Fruit fly (Drosophila melanogaster) Kc167 (cell line): Measurements from ENCODE around the gene CG32447.

ENCODE experiments used
- Myc ChIP-seq: fragments of >200 bp; optimal IDR thresholded peaks from 2 replicates; lab custom pipeline; 2017; ENCODE audit warnings: missing external identifiers
- Sin3A ChIP-seq: fragments of >200 bp; optimal IDR thresholded peaks from 2 replicates; lab custom pipeline; 2018; ENCODE audit warnings: missing external identifiers
- h ChIP-seq: fragments of >200 bp; optimal IDR thresholded peaks from 3 replicates; lab custom pipeline; 2018; ENCODE audit warnings: missing external identifiers
- insv ChIP-seq: fragments of >200 bp; optimal IDR thresholded peaks from 3 replicates; lab custom pipeline; 2018; ENCODE audit warnings: missing external identifiers
- psq ChIP-seq: fragments of >200 bp; optimal IDR thresholded peaks from 2 replicates; lab custom pipeline; 2017; ENCODE audit warnings: missing external identifiers
- ttk ChIP-seq: sonication (Bioruptor generic); optimal IDR thresholded peaks from 2 replicates; lab custom pipeline; 2017; ENCODE audit warnings: missing external identifiers

CG32447 gene

dm6 chr3L:21728616-21729047, 22.5 kb upstream of the CG32447 start, which contains the start of the genes CG11247 and Polr2H:
Gene CG11247, minus strand, starts transcription at chr3L:21728806.
Gene Polr2H, plus strand, starts transcription at chr3L:21728932.
- TF ChIP-seq psq (no peak), insv (no peak), h (lab: Kevin White, UChicago) (no peak), ttk (lab: Kevin White, UChicago) (no peak), Myc (lab: Kevin White, UChicago) (no peak), Sin3A (lab: Kevin White, UChicago) (no peak)

- no peak for TF ChIP-seq ttk (lab: Kevin White, UChicago)
- TF ChIP-seq Myc (lab: Kevin White, UChicago) = no peak
- TF ChIP-seq h (lab: Kevin White, UChicago) = no peak
- TF ChIP-seq Sin3A (lab: Kevin White, UChicago) = no peak
- TF ChIP-seq insv = no peak
- TF ChIP-seq psq = no peak
Measured at dm6 chr3L:21727728-21728124, 21.6 kb upstream of the CG32447 start.

dm6 chr3L:21727013-21727727, 21.0 kb upstream of the CG32447 start:
- TF ChIP-seq Myc (lab: Kevin White, UChicago) (no peak), insv (no peak), ttk (lab: Kevin White, UChicago) (no peak), psq (no peak), h (lab: Kevin White, UChicago) (no peak), Sin3A (lab: Kevin White, UChicago) (no peak)

dm6 chr3L:21720869-21721268, 14.7 kb upstream of the CG32447 start:
- TF ChIP-seq ttk (lab: Kevin White, UChicago) (no peak), Myc (lab: Kevin White, UChicago) (no peak), psq (no peak), h (lab: Kevin White, UChicago) (no peak), insv (no peak), Sin3A (lab: Kevin White, UChicago) (no peak)

- TF ChIP-seq psq (no peak), h (lab: Kevin White, UChicago) (no peak), Myc (lab: Kevin White, UChicago) (no peak), ttk (lab: Kevin White, UChicago) (no peak), Sin3A (lab: Kevin White, UChicago) (no peak), insv (no peak)
Measured at dm6 chr3L:21718233-21718632, 12.1 kb upstream of the CG32447 start.

dm6 chr3L:21715974-21716373, 9.8 kb upstream of the CG32447 start:
- TF ChIP-seq Sin3A (lab: Kevin White, UChicago) (no peak), h (lab: Kevin White, UChicago) (no peak), Myc (lab: Kevin White, UChicago) (no peak), psq (no peak), ttk (lab: Kevin White, UChicago) (no peak), insv (no peak)

dm6 chr3L:21709785-21710591, 3.8 kb upstream of the CG32447 start:
- no peak for TF ChIP-seq Myc (lab: Kevin White, UChicago)
- TF ChIP-seq ttk (lab: Kevin White, UChicago) = no peak
- no peak for TF ChIP-seq insv
- TF ChIP-seq psq = no peak
- TF ChIP-seq h (lab: Kevin White, UChicago) = no peak
- TF ChIP-seq Sin3A (lab: Kevin White, UChicago) = no peak

dm6 chr3L:21700945-21701344, 5.2 kb downstream of the CG32447 start:
- TF ChIP-seq insv (no peak), ttk (lab: Kevin White, UChicago) (no peak)

- TF ChIP-seq Sin3A (lab: Kevin White, UChicago) (no peak), h (lab: Kevin White, UChicago) (no peak), psq (no peak), Myc (lab: Kevin White, UChicago) (no peak), ttk (lab: Kevin White, UChicago) (no peak), insv (no peak)
Measured at dm6 chr3L:21700052-21700451, 6.1 kb downstream of the CG32447 start.

- TF ChIP-seq Sin3A (lab: Kevin White, UChicago) = no peak
- no peak for TF ChIP-seq ttk (lab: Kevin White, UChicago)
- no peak for TF ChIP-seq psq
- TF ChIP-seq Myc (lab: Kevin White, UChicago) = no peak
- no peak for TF ChIP-seq h (lab: Kevin White, UChicago)
- TF ChIP-seq insv = no peak
Measured at dm6 chr3L:21694647-21695046, 11.5 kb downstream of the CG32447 start.

- no peak for TF ChIP-seq Sin3A (lab: Kevin White, UChicago)
- no peak for TF ChIP-seq h (lab: Kevin White, UChicago)
- TF ChIP-seq Myc (lab: Kevin White, UChicago) = no peak
- TF ChIP-seq psq = no peak
- TF ChIP-seq ttk (lab: Kevin White, UChicago) = no peak
- no peak for TF ChIP-seq insv
Measured at dm6 chr3L:21688607-21689129, 17.5 kb downstream of the CG32447 start.

dm6 chr3L:21685753-21686152, 20.4 kb downstream of the CG32447 start:
- no peak for TF ChIP-seq Myc (lab: Kevin White, UChicago)
